Fruit fly (Drosophila melanogaster) ovary, adult (tissue): Measurements from ENCODE around the gene sav.

Source experiments
- CG17801 ChIP-seq: fragments of 200-800 bp; optimal IDR thresholded peaks from 2 replicates; lab custom pipeline; 2019; ENCODE audit warnings: missing biosample characterization, mild to moderate bottlenecking, missing genetic modification characterization, moderate library complexity; ENCODE audit not compliant: partially characterized antibody

sav gene

dm6 chr3R:23026652-23027427 lies 34.3 kb downstream of the sav start, which contains the start of gene lmd:
Gene lmd, minus strand, starts transcription at chr3R:23026713.
- TF ChIP-seq CG17801 (GFP tag; lab: Kevin White, UChicago): no peak

dm6 chr3R:23013482-23013881 lies 47.6 kb downstream of the sav start:
- no peak for TF ChIP-seq CG17801 (GFP tag; lab: Kevin White, UChicago)

DNA sequence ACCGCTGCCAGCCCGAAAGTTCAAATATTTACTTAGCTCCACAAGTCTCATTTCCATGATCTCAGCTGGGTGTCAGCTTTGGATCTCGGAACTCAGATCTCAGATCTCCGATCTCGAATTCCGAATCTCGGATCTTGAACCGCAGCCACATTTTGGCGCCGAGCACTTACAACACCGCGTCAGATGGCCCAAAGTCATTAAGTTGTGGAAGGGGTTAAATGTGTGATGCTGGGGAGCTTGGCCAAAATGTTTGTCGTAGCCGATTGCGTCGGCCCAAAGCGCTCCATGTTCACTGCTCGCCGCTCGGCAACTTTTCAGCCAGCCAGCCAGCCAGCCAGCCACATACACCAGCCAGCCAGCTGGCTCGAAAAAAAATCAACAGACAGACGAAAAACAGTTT lies 49.1 kb downstream of the sav start, which contains the start of gene CG6688:
TSS of gene CG6688 (plus strand) at position 396 of the 400 bp plus-strand sequence.
- TF ChIP-seq CG17801 (GFP tag; lab: Kevin White, UChicago): no peak

DNA sequence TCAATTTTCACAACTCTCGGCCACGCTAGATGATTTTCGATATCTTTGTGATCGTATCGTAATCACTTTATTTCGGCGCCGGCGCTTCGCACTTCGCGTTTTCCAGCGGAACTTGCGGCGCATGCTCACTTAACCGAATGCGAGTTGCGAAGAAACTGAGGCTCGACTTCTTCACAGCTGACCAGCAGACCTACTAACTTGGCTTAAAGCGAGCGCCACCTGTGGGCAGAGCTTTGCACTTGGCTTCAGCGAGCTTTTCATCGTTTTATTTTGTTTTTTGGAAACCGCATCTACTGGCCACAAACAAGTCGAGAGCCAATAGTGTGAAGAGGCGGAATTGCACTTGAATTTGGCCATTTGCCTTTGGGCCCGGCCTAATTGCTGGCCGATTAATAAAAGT lies 50.7 kb downstream of the sav start, which contains the start of gene CG34375:
TSS of gene CG34375 (minus strand) at position 157 of the 400 bp plus-strand sequence.
- TF ChIP-seq CG17801 (GFP tag; lab: Kevin White, UChicago): no peak

dm6 chr3R:23009480-23010115 lies 51.5 kb downstream of the sav start:
- TF ChIP-seq CG17801 (GFP tag; lab: Kevin White, UChicago): no peak
